Fruit fly (Drosophila melanogaster) whole organism: ENCODE measurements around the gene AdamTS-B.

Experiments used
- CG8478 ChIP-seq: fragments of >200 bp; optimal IDR thresholded peaks from 2 replicates; lab custom pipeline; 2018; ENCODE audit warnings: inconsistent platforms
- Dll ChIP-seq: fragments of >200 bp; optimal IDR thresholded peaks from 2 replicates; lab custom pipeline; 2017
- EcR ChIP-seq, 2 experiments: fragments of >200 bp; optimal IDR thresholded peaks; 2 replicates each; lab custom pipeline; 2017; ENCODE audit warnings: missing biosample characterization in 2 of 2, missing genetic modification characterization in 2 of 2, missing genetic modification reagents in 2 of 2
- pan ChIP-seq: fragments of >200 bp; optimal IDR thresholded peaks from 2 replicates; lab custom pipeline; 2017
- psq ChIP-seq: fragments of >200 bp; optimal IDR thresholded peaks from 2 replicates; lab custom pipeline; 2017
- usp ChIP-seq: fragments of >200 bp; optimal IDR thresholded peaks from 2 replicates; lab custom pipeline; 2017; ENCODE audit warnings: missing biosample characterization, missing genetic modification characterization, mixed read lengths

The AdamTS-B gene

DNA sequence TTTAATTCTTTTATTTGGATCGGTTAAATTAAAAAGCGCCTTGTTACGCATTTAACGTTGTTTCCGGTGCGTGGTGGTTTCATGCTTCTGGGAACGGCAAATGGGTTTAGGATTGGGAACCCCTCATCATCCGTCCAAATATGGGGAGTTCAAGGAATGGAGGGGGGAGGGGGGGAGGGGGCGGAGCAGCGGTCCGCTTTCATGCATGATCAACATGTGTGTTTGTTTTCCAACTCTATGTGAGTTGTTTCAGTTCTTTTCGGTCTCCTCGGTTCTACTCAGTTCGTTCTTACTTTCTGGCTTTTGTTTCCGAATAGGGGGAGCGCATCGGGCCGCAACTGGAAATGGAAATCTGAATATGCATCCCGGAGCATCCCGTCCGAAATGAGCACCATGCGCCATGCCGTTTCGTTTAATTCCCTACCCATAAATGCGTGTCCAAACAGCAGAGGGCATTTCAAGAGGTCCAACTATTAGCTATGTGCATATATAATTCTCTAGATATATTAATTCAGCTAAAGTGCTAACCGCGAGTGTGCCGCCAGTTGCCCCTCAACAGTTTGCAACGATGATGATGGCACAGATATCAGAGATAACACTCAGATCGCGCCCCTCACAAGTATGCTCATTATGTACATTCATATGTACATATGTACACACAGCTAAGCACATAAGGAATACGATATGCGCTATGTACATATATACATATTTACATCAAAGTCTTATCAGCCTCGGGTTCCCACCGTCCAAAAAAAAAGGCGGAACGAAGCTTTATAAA, 20.8 kb upstream of the AdamTS-B start:
- no peak for TF ChIP-seq CG8478 (lab: Kevin White, UChicago)
- TF ChIP-seq pan (lab: Kevin White, UChicago): no peak
- no peak for TF ChIP-seq psq
- TF ChIP-seq Dll (lab: Kevin White, UChicago): no peak

dm6 chrX:5678178-5678470, 20.2 kb upstream of the AdamTS-B start:
- TF ChIP-seq EcR (GFP tag; optimal IDR thresholded peaks at IDR 0.05; lab: Kevin White, UChicago) (no peak), pan (lab: Kevin White, UChicago) (no peak), CG8478 (lab: Kevin White, UChicago) (no peak), psq (no peak), usp (GFP tag; lab: Kevin White, UChicago) (no peak), Dll (lab: Kevin White, UChicago) (no peak)

dm6 chrX:5679079-5679932, 19.1 kb upstream of the AdamTS-B start:
- TF ChIP-seq EcR (GFP tag; optimal IDR thresholded peaks at IDR 0.05; lab: Kevin White, UChicago): no peak
- TF ChIP-seq Dll (lab: Kevin White, UChicago): no peak
- no peak for TF ChIP-seq CG8478 (lab: Kevin White, UChicago)
- TF ChIP-seq pan (lab: Kevin White, UChicago): no peak
- TF ChIP-seq usp (GFP tag; lab: Kevin White, UChicago): no peak
- TF ChIP-seq psq: no peak

dm6 chrX:5679933-5680667, 18.3 kb upstream of the AdamTS-B start, which contains the start of the genes Tre1 and Gr5a:
Gene Tre1 (minus strand): TSS chrX:5679977.
Gene Gr5a (plus strand): TSS chrX:5680617.
- TF ChIP-seq Dll (lab: Kevin White, UChicago) (no peak), EcR (GFP tag; optimal IDR thresholded peaks at IDR 0.05; lab: Kevin White, UChicago) (no peak), psq (no peak)

- TF ChIP-seq CG8478 (lab: Kevin White, UChicago) (no peak), Dll (lab: Kevin White, UChicago) (no peak), EcR (GFP tag; optimal IDR thresholded peaks at IDR 0.05; lab: Kevin White, UChicago) (no peak), psq (no peak), pan (lab: Kevin White, UChicago) (no peak), usp (GFP tag; lab: Kevin White, UChicago) (no peak)
Observed at dm6 chrX:5682940-5683339, 15.4 kb upstream of the AdamTS-B start, which contains the start of gene CG42449. Gene CG42449 (plus strand): TSS chrX:5683240.

dm6 chrX:5689417-5690215, 8.7 kb upstream of the AdamTS-B start, which contains the start of the genes PGAP1 and cv:
Gene PGAP1 (minus strand): TSS chrX:5689473.
Gene cv (plus strand): TSS chrX:5690002.
- no peak for TF ChIP-seq EcR (GFP tag; optimal IDR thresholded peaks at IDR 0.05; lab: Kevin White, UChicago)
- no peak for TF ChIP-seq pan (lab: Kevin White, UChicago)
- TF ChIP-seq Dll (lab: Kevin White, UChicago): no peak
- no peak for TF ChIP-seq CG8478 (lab: Kevin White, UChicago)
- no peak for TF ChIP-seq usp (GFP tag; lab: Kevin White, UChicago)
- no peak for TF ChIP-seq psq

dm6 chrX:5690216-5690523, 8.2 kb upstream of the AdamTS-B start:
- TF ChIP-seq EcR (GFP tag; optimal IDR thresholded peaks at IDR 0.05; lab: Kevin White, UChicago) (no peak), pan (lab: Kevin White, UChicago) (no peak), Dll (lab: Kevin White, UChicago) (no peak), psq (no peak), CG8478 (lab: Kevin White, UChicago) (no peak), usp (GFP tag; lab: Kevin White, UChicago) (no peak)

- TF ChIP-seq EcR (GFP tag; optimal IDR thresholded peaks at IDR 0.05; lab: Kevin White, UChicago) (no peak), usp (GFP tag; lab: Kevin White, UChicago) (no peak), pan (lab: Kevin White, UChicago) (no peak), psq (no peak)
Observed at dm6 chrX:5690651-5691379, 7.5 kb upstream of the AdamTS-B start.

dm6 chrX:5695035-5695434, 3.3 kb upstream of the AdamTS-B start, which contains the start of gene CG3149:
Gene CG3149 (minus strand): TSS chrX:5695205.
- TF ChIP-seq EcR (GFP tag; optimal IDR thresholded peaks at IDR 0.05; lab: Kevin White, UChicago): no peak
- no peak for TF ChIP-seq CG8478 (lab: Kevin White, UChicago)
- TF ChIP-seq pan (lab: Kevin White, UChicago): no peak
- TF ChIP-seq usp (GFP tag; lab: Kevin White, UChicago): no peak
- no peak for TF ChIP-seq psq
- no peak for TF ChIP-seq Dll (lab: Kevin White, UChicago)

- TF ChIP-seq usp (GFP tag; lab: Kevin White, UChicago) (no peak), CG8478 (lab: Kevin White, UChicago) (no peak), Dll (lab: Kevin White, UChicago) (no peak), EcR (GFP tag; optimal IDR thresholded peaks at IDR 0.05; lab: Kevin White, UChicago) (no peak), pan (lab: Kevin White, UChicago) (no peak), psq (no peak)
Observed at dm6 chrX:5695958-5696357, 2.4 kb upstream of the AdamTS-B start.
